Fruit fly (Drosophila melanogaster) whole organism, embryonic: ENCODE results near the gene Dph3.

Experiments
- BtbVII ChIP-seq: fragments of 200-800 bp; sonication (Bioruptor generic); optimal IDR thresholded peaks from 3 replicates; lab custom pipeline; 2017; ENCODE audit warnings: missing biosample characterization, mild to moderate bottlenecking, missing genetic modification characterization
- CG10267 ChIP-seq: fragments of 200-800 bp; sonication (Bioruptor generic); optimal IDR thresholded peaks from 2 replicates; lab custom pipeline; 2018; ENCODE audit warnings: missing biosample characterization, mild to moderate bottlenecking, missing genetic modification characterization, moderate library complexity
- CG12769 ChIP-seq: fragments of 200-800 bp; sonication (Bioruptor generic); optimal IDR thresholded peaks from 2 replicates; lab custom pipeline; 2019; ENCODE audit warnings: missing biosample characterization, mild to moderate bottlenecking, missing genetic modification characterization, moderate library complexity
- CG14965 ChIP-seq: fragments of 200-800 bp; sonication (Bioruptor generic); optimal IDR thresholded peaks from 2 replicates; lab custom pipeline; 2016; ENCODE audit warnings: missing biosample characterization, missing genetic modification characterization, borderline replicate concordance
- CG15696 ChIP-seq: fragments of 200-800 bp; sonication (Bioruptor generic); optimal IDR thresholded peaks from 2 replicates; lab custom pipeline; 2019; ENCODE audit warnings: missing biosample characterization, mild to moderate bottlenecking, missing genetic modification characterization, moderate library complexity
- CG17361 ChIP-seq: fragments of 200-800 bp; sonication (Bioruptor generic); IDR thresholded peaks from 3 replicates; pipeline ENCODE4 v1.3.6; 2022; ENCODE audit warnings: missing biosample characterization, missing genetic modification characterization
- CG2120 ChIP-seq: fragments of 200-800 bp; sonication (Bioruptor generic); optimal IDR thresholded peaks from 3 replicates; lab custom pipeline; 2016; ENCODE audit warnings: missing biosample characterization, missing genetic modification characterization
- CG31441 ChIP-seq: fragments of 200-800 bp; sonication (Bioruptor generic); IDR thresholded peaks from 2 replicates; pipeline ENCODE4 v1.3.6; 2022; ENCODE audit warnings: missing biosample characterization, missing genetic modification characterization
- CG6683 ChIP-seq: fragments of 200-800 bp; sonication (Bioruptor generic); optimal IDR thresholded peaks from 2 replicates; lab custom pipeline; 2017; ENCODE audit warnings: missing biosample characterization, mild to moderate bottlenecking, missing genetic modification characterization, missing genetic modification reagents
- CG6689 ChIP-seq: fragments of 200-800 bp; sonication (Bioruptor generic); IDR thresholded peaks from 2 replicates; pipeline ENCODE4 v1.3.6; 2022; ENCODE audit warnings: missing biosample characterization, missing genetic modification characterization
- CG6765 ChIP-seq: fragments of 200-800 bp; sonication (Bioruptor generic); optimal IDR thresholded peaks from 3 replicates; lab custom pipeline; 2017; ENCODE audit warnings: missing biosample characterization, mild to moderate bottlenecking, missing genetic modification characterization
- CG7357 ChIP-seq: fragments of 200-800 bp; sonication (Bioruptor generic); IDR thresholded peaks from 3 replicates; pipeline ENCODE4 v1.3.6; 2022; ENCODE audit warnings: missing biosample characterization, missing genetic modification characterization
- CG8388 ChIP-seq: fragments of 200-800 bp; sonication (Bioruptor generic); optimal IDR thresholded peaks from 2 replicates; lab custom pipeline; 2019; ENCODE audit warnings: missing biosample characterization, mild to moderate bottlenecking, missing genetic modification characterization, moderate library complexity
- CG9727 ChIP-seq: fragments of 200-800 bp; sonication (Bioruptor generic); optimal IDR thresholded peaks from 3 replicates; lab custom pipeline; 2017; ENCODE audit warnings: missing biosample characterization, mild to moderate bottlenecking, missing genetic modification characterization
- Dad ChIP-seq: fragments of 200-800 bp; sonication (Bioruptor generic); optimal IDR thresholded peaks from 3 replicates; lab custom pipeline; 2016; ENCODE audit warnings: missing biosample characterization, missing genetic modification characterization
- Dip3 ChIP-seq: fragments of 200-800 bp; sonication (Bioruptor generic); optimal IDR thresholded peaks from 3 replicates; lab custom pipeline; 2016; ENCODE audit warnings: missing biosample characterization, missing genetic modification characterization
- E2f1 ChIP-seq: fragments of 200-800 bp; sonication (Bioruptor generic); IDR thresholded peaks from 2 replicates; pipeline ENCODE4 v1.3.6; 2022; ENCODE audit warnings: missing biosample characterization, missing genetic modification characterization
- Fer1 ChIP-seq: fragments of 200-800 bp; sonication (Bioruptor generic); optimal IDR thresholded peaks from 2 replicates; lab custom pipeline; 2017; ENCODE audit warnings: missing biosample characterization, mild to moderate bottlenecking, missing genetic modification characterization
- Fer2 ChIP-seq: fragments of 200-800 bp; sonication (Bioruptor generic); optimal IDR thresholded peaks from 2 replicates; lab custom pipeline; 2018; ENCODE audit warnings: missing biosample characterization, mild to moderate bottlenecking, missing genetic modification characterization, moderate library complexity
- HHEX ChIP-seq: fragments of 200-800 bp; sonication (Bioruptor generic); optimal IDR thresholded peaks from 3 replicates; lab custom pipeline; 2017; ENCODE audit warnings: missing biosample characterization, mild to moderate bottlenecking, missing genetic modification characterization, missing genetic modification reagents
- HLH3B ChIP-seq: fragments of 200-800 bp; sonication (Bioruptor generic); IDR thresholded peaks from 2 replicates; pipeline ENCODE4 v1.3.6; 2022; ENCODE audit warnings: missing biosample characterization, missing genetic modification characterization
- Nf-YC ChIP-seq: fragments of 200-800 bp; optimal IDR thresholded peaks from 3 replicates; lab custom pipeline; 2019; ENCODE audit warnings: missing biosample characterization, mild to moderate bottlenecking, missing genetic modification characterization, moderate library complexity
- Pdp1 ChIP-seq, 2 experiments: fragments of 200-800 bp; sonication (Bioruptor generic); optimal IDR thresholded peaks; 3 replicates each; lab custom pipeline; 2016; ENCODE audit warnings: missing biosample characterization in 2 of 2, missing genetic modification characterization in 2 of 2, mild to moderate bottlenecking in 1 of 2, moderate library complexity in 1 of 2
- Rfx ChIP-seq: fragments of 200-800 bp; sonication (Bioruptor generic); IDR thresholded peaks from 2 replicates; pipeline ENCODE4 v1.3.6; 2022; ENCODE audit warnings: missing biosample characterization, missing genetic modification characterization
- Trl ChIP-seq, 3 experiments: fragments of >200 bp in 2 of 3; fragments of 200-800 bp in 1 of 3; sonication (Bioruptor generic) in 1 of 3; optimal IDR thresholded peaks; 2 replicates in 1 of 3; 3 replicates in 2 of 3; lab custom pipeline; 2016 to 2017; ENCODE audit warnings: missing biosample characterization in 1 of 3, missing genetic modification characterization in 1 of 3
- bcd ChIP-seq: fragments of 200-800 bp; sonication (Bioruptor generic); optimal IDR thresholded peaks from 2 replicates; lab custom pipeline; 2017; ENCODE audit warnings: missing biosample characterization, mild to moderate bottlenecking, missing genetic modification characterization
- caup ChIP-seq: fragments of 200-800 bp; sonication (Bioruptor generic); optimal IDR thresholded peaks from 3 replicates; lab custom pipeline; 2017; ENCODE audit warnings: missing biosample characterization, mild to moderate bottlenecking, missing genetic modification characterization, moderate library complexity; ENCODE audit not compliant: severe bottlenecking
- chinmo ChIP-seq: fragments of 200-800 bp; sonication (Bioruptor generic); IDR thresholded peaks from 4 replicates; pipeline ENCODE4 v1.3.6; 2022; ENCODE audit warnings: missing biosample characterization, missing genetic modification characterization; ENCODE audit not compliant: partially characterized antibody
- dysf ChIP-seq: fragments of 200-800 bp; sonication (Bioruptor generic); IDR thresholded peaks from 3 replicates; pipeline ENCODE4 v1.3.6; 2022; ENCODE audit warnings: missing biosample characterization, missing genetic modification characterization
- ewg ChIP-seq: fragments of 200-800 bp; sonication (Bioruptor generic); optimal IDR thresholded peaks from 3 replicates; lab custom pipeline; 2017; ENCODE audit warnings: mild to moderate bottlenecking, missing biosample characterization, missing genetic modification reagents, missing genetic modification characterization
- ftz-f1 ChIP-seq: fragments of 200-800 bp; sonication (Bioruptor generic); optimal IDR thresholded peaks from 2 replicates; lab custom pipeline; 2016; ENCODE audit warnings: missing biosample characterization, missing genetic modification characterization
- hkb ChIP-seq, 2 experiments: fragments of 200-800 bp in 1 of 2; fragments of >200 bp in 1 of 2; sonication (Bioruptor generic) in 1 of 2; IDR thresholded peaks in 1 of 2; optimal IDR thresholded peaks in 1 of 2; 2 replicates each; pipeline versions ENCODE4 v1.3.6 to Lab custom; 2017 to 2022; ENCODE audit warnings: missing biosample characterization in 1 of 2, missing genetic modification characterization in 1 of 2
- kay ChIP-seq: fragments of 200-800 bp; sonication (Bioruptor generic); optimal IDR thresholded peaks from 2 replicates; lab custom pipeline; 2016; ENCODE audit warnings: missing biosample characterization, missing genetic modification characterization
- lbe ChIP-seq: fragments of 200-800 bp; sonication (Bioruptor generic); optimal IDR thresholded peaks from 2 replicates; lab custom pipeline; 2016; ENCODE audit warnings: missing biosample characterization, mild to moderate bottlenecking, missing genetic modification characterization
- mam ChIP-seq: fragments of 200-800 bp; sonication (Bioruptor generic); optimal IDR thresholded peaks from 3 replicates; lab custom pipeline; 2016; ENCODE audit warnings: missing biosample characterization, missing genetic modification characterization
- mld ChIP-seq: fragments of 200-800 bp; sonication (Bioruptor generic); IDR thresholded peaks from 3 replicates; pipeline ENCODE4 v1.3.6; 2022; ENCODE audit warnings: missing biosample characterization, missing genetic modification characterization; ENCODE audit not compliant: partially characterized antibody
- nom ChIP-seq: fragments of 200-800 bp; sonication (Bioruptor generic); optimal IDR thresholded peaks from 2 replicates; lab custom pipeline; 2017; ENCODE audit warnings: missing biosample characterization, missing genetic modification characterization, mild to moderate bottlenecking, moderate library complexity, missing genetic modification reagents
- pho ChIP-seq: fragments of 200-800 bp; sonication (Bioruptor generic); optimal IDR thresholded peaks from 2 replicates; lab custom pipeline; 2016; ENCODE audit warnings: missing biosample characterization, missing genetic modification characterization
- sob ChIP-seq: fragments of 200-800 bp; sonication (Bioruptor generic); IDR thresholded peaks from 2 replicates; pipeline ENCODE4 v1.3.6; 2022; ENCODE audit warnings: missing biosample characterization, missing genetic modification characterization
- sug ChIP-seq: fragments of 200-800 bp; optimal IDR thresholded peaks from 2 replicates; lab custom pipeline; 2019; ENCODE audit warnings: missing biosample characterization, mild to moderate bottlenecking, missing genetic modification characterization, moderate library complexity
- unpg ChIP-seq: fragments of 200-800 bp; sonication (Bioruptor generic); optimal IDR thresholded peaks from 3 replicates; lab custom pipeline; 2018; ENCODE audit warnings: missing biosample characterization, mild to moderate bottlenecking, missing genetic modification characterization, moderate library complexity
- zen ChIP-seq: fragments of 200-800 bp; sonication (Bioruptor generic); optimal IDR thresholded peaks from 3 replicates; lab custom pipeline; 2018; ENCODE audit warnings: missing biosample characterization, mild to moderate bottlenecking, missing genetic modification characterization, moderate library complexity

Gene Dph3

DNA sequence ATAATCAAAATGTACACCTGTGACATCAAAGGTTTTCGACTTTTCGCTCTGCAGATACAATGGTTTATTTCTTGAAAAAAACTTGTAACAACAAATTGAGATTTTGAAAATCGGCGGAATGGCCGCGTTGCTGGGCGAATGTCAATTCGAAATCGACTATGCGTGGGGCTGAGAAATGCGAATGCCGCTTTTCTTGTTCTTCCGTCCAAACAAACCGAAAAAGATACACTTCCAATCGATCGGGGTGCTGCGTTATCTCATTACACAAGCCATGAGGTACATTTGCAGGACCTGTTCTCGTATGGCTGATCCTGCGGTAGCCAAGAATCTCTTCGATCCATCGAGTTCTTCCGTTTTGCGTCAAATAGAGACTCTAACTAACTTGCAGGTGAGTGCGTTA lies 5.9 kb downstream of the Dph3 start, which contains the start of gene CG31388 (continued):
- no peak for TF ChIP-seq CG12769 (tag; lab: Kevin White, UChicago)
- TF ChIP-seq, all 482 proteins: peak for 26

DNA sequence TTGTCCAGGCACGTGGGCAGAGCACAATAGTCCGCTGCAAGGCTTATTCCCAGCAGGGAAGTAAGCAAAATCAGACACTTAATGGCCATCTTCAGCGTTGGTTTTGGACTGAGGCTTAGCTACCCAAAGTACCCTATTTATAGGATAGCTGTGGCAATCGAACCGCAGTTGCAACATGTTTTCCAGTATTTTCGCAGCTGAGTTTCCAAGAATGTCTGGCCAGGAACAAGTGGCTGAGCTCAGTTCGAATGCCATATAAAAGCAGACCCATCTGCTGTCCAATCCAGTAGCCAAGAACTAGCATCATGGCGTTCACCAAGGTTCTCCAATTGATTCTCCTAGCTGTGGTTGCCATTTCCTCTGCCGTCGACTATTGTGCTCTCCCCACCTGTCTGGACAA lies 9.2 kb downstream of the Dph3 start, which contains the start of the genes scpr-B and scpr-A:
scpr-B (minus strand) TSS at position 101 of the 400 bp plus-strand sequence.
scpr-A (plus strand) TSS at position 293 of the 400 bp plus-strand sequence.
- TF ChIP-seq Fer2 (tag; lab: Kevin White, UChicago) (no peak), CG8388 (GFP tag; lab: Kevin White, UChicago) (no peak)
- TF ChIP-seq, all 482 proteins: peak for 0

DNA sequence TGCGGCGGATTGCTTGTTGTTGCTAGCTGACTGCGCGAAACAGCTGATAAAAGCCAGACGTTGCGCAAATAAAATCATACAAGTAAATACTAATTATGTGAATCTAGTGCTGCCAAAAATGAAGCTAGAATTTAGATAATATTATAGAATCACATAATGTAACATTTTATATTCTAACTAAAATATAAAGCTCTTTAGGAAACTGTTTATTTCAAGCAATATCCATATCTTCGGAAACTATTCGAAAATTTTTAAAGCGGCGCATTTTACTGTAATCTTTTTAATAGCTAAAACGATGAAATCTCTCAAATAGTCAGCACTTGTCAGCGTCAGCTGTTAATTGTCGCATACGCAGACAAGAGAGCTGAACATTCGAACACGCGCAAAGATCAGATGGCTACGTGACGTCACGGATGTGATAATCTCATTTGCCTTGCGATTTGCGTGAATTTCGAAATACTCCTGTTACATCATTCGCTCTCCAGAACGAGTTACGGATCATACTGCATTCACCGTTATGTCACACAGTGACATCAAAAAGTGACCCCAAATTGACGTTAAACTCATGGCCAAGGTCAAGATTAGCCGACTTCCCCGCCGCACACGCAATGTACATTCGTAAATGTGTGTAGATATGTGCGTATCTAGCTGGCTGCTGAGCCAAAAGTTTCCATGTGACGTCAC lies 11.5 kb downstream of the Dph3 start:
- TF ChIP-seq Nf-YC, result peak; percentile 49
- no peak for TF ChIP-seq pho (GFP tag; lab: Kevin White, UChicago)
- peak; percentile 34 for TF ChIP-seq CG10267
- no peak for TF ChIP-seq ewg (GFP tag; lab: Kevin White, UChicago)
- peak; percentile 55; the same call in 1 of the 2 replicates for TF ChIP-seq sob (GFP tag; lab: Robert Waterston, UW)
- TF ChIP-seq caup (GFP tag; lab: Kevin White, UChicago), result peak; percentile 22
- peak; percentile 20 for TF ChIP-seq bcd
- TF ChIP-seq Rfx (GFP tag; lab: Robert Waterston, UW), result peak; percentile 66
- TF ChIP-seq CG17361 (GFP tag; lab: Robert Waterston, UW), result peak; percentile 55; the same call in 2 of the 3 replicates
- peak; percentile 24 for TF ChIP-seq sug
- TF ChIP-seq hkb (optimal IDR thresholded peaks at IDR 0.05; lab: Kevin White, UChicago), result no peak
- TF ChIP-seq hkb (GFP tag; IDR thresholded peaks at IDR 0.05; lab: Robert Waterston, UW), result peak; percentile 58; the same call in 1 of the 2 replicates
- TF ChIP-seq unpg, result peak; percentile 56
- TF ChIP-seq chinmo (GFP tag; lab: Robert Waterston, UW), result peak; percentile 15; the same call in 1 of the 4 replicates
- peak; percentile 38 for TF ChIP-seq HHEX (GFP tag; lab: Kevin White, UChicago)
- peak; percentile 47; the same call in 1 of the 2 replicates for TF ChIP-seq E2f1
- peak; percentile 30 for TF ChIP-seq CG6683 (GFP tag; lab: Kevin White, UChicago)
- TF ChIP-seq nom (GFP tag; lab: Kevin White, UChicago), result peak; percentile 30
- TF ChIP-seq lbe (GFP tag; lab: Kevin White, UChicago), result peak; percentile 24
- no peak for TF ChIP-seq Dad
- TF ChIP-seq mam (GFP tag; lab: Kevin White, UChicago), result peak; percentile 45
- peak; percentile 6 for TF ChIP-seq zen (tag; lab: Kevin White, UChicago)
- TF ChIP-seq Trl (optimal IDR thresholded peaks at IDR 0.05; lab: Kevin White, UChicago), result no peak
- peak; percentile 34 for TF ChIP-seq Trl (GFP tag; optimal IDR thresholded peaks at IDR 0.05; lab: Kevin White, UChicago)
- TF ChIP-seq CG2120 (GFP tag; lab: Kevin White, UChicago), result peak; percentile 31
- TF ChIP-seq Fer1, result peak; percentile 77
- TF ChIP-seq CG15696 (tag; lab: Kevin White, UChicago), result no peak
- TF ChIP-seq CG6689, result peak; percentile 44; the same call in 1 of the 2 replicates
- TF ChIP-seq CG9727 (GFP tag; lab: Kevin White, UChicago), result peak; percentile 59
- no peak for TF ChIP-seq CG14965
- TF ChIP-seq HLH3B, result 0 out of 2 replicates have a peak, but pooled peaks have one; percentile 24
- TF ChIP-seq ftz-f1 (GFP tag; lab: Kevin White, UChicago), result peak; percentile 17
- TF ChIP-seq dysf (GFP tag; lab: Robert Waterston, UW), result peak; percentile 57; the same call in 2 of the 3 replicates
- peak; percentile 60 for TF ChIP-seq CG6765 (GFP tag; lab: Kevin White, UChicago)
- no peak for TF ChIP-seq CG7357 (GFP tag; lab: Robert Waterston, UW)
- peak; percentile 84 for TF ChIP-seq BtbVII (GFP tag; lab: Kevin White, UChicago)
- peak; percentile 76 for TF ChIP-seq CG31441 (GFP tag; lab: Robert Waterston, UW)
- no peak for TF ChIP-seq mld (GFP tag; lab: Robert Waterston, UW)
- TF ChIP-seq Pdp1 (GFP tag; optimal IDR thresholded peaks at IDR 0.05; lab: Kevin White, UChicago), result peak in 1 of 2 experiments; percentile 97
- no peak for TF ChIP-seq Dip3 (GFP tag; lab: Kevin White, UChicago)
- TF ChIP-seq kay (GFP tag; lab: Kevin White, UChicago), result peak; percentile 18
